Fruit fly (Drosophila melanogaster) whole organism, embryonic: ENCODE results near the gene CG17349.

Source experiments
- ATbp ChIP-seq: fragments of 200-800 bp; sonication (Bioruptor generic); optimal IDR thresholded peaks from 2 replicates; lab custom pipeline; 2017; ENCODE audit warnings: missing biosample characterization, mild to moderate bottlenecking, missing genetic modification characterization, missing genetic modification reagents
- Atf6 ChIP-seq: fragments of 200-800 bp; sonication (Bioruptor generic); IDR thresholded peaks from 2 replicates; pipeline ENCODE4 v1.3.6; 2022; ENCODE audit warnings: missing biosample characterization, missing genetic modification characterization
- CG10321 ChIP-seq: fragments of 200-800 bp; sonication (Bioruptor generic); IDR thresholded peaks from 2 replicates; pipeline ENCODE4 v1.3.6; 2022; ENCODE audit warnings: missing biosample characterization, missing genetic modification characterization
- CG11085 ChIP-seq: fragments of 200-800 bp; sonication (Bioruptor generic); IDR thresholded peaks from 2 replicates; pipeline ENCODE4 v1.3.6; 2022; ENCODE audit warnings: missing biosample characterization, missing genetic modification characterization
- CG11504 ChIP-seq: fragments of 200-800 bp; sonication (Bioruptor generic); optimal IDR thresholded peaks from 3 replicates; lab custom pipeline; 2019; ENCODE audit warnings: missing biosample characterization, mild to moderate bottlenecking, missing genetic modification characterization, moderate library complexity
- CG11723 ChIP-seq: fragments of 200-800 bp; sonication (Bioruptor generic); optimal IDR thresholded peaks from 2 replicates; lab custom pipeline; 2017; ENCODE audit warnings: missing biosample characterization, mild to moderate bottlenecking, missing genetic modification characterization
- CG12391 ChIP-seq: fragments of 200-800 bp; sonication (Bioruptor generic); optimal IDR thresholded peaks from 3 replicates; lab custom pipeline; 2018; ENCODE audit warnings: missing biosample characterization, mild to moderate bottlenecking, missing genetic modification characterization, moderate library complexity
- CG1603 ChIP-seq: fragments of 200-800 bp; sonication (Bioruptor generic); optimal IDR thresholded peaks from 2 replicates; lab custom pipeline; 2019; ENCODE audit warnings: missing biosample characterization, mild to moderate bottlenecking, missing genetic modification characterization, moderate library complexity
- CG1792 ChIP-seq: fragments of 200-800 bp; sonication (Bioruptor generic); optimal IDR thresholded peaks from 2 replicates; lab custom pipeline; 2016; ENCODE audit warnings: missing biosample characterization, missing genetic modification characterization
- CG18764 ChIP-seq: fragments of 200-800 bp; sonication (Bioruptor generic); optimal IDR thresholded peaks from 3 replicates; lab custom pipeline; 2016; ENCODE audit warnings: missing biosample characterization, missing genetic modification characterization
- CG33213 ChIP-seq: fragments of 200-800 bp; sonication (Bioruptor generic); optimal IDR thresholded peaks from 3 replicates; lab custom pipeline; 2016; ENCODE audit warnings: missing biosample characterization, missing genetic modification characterization
- CG34422 ChIP-seq: fragments of 200-800 bp; sonication (Bioruptor generic); IDR thresholded peaks from 3 replicates; pipeline ENCODE4 v1.3.6; 2022; ENCODE audit warnings: missing biosample characterization, missing genetic modification characterization
- CG4424 ChIP-seq: fragments of 200-800 bp; sonication (Bioruptor generic); optimal IDR thresholded peaks from 3 replicates; lab custom pipeline; 2016; ENCODE audit warnings: missing biosample characterization, missing genetic modification characterization
- CG7745 ChIP-seq: fragments of 200-800 bp; sonication (Bioruptor generic); optimal IDR thresholded peaks from 2 replicates; lab custom pipeline; 2018; ENCODE audit warnings: missing biosample characterization, mild to moderate bottlenecking, missing genetic modification characterization, moderate library complexity
- CG7839 ChIP-seq: fragments of 200-800 bp; sonication (Bioruptor generic); optimal IDR thresholded peaks from 3 replicates; lab custom pipeline; 2018; ENCODE audit warnings: missing biosample characterization, mild to moderate bottlenecking, missing genetic modification characterization, moderate library complexity
- CkIIα-i1 ChIP-seq: fragments of 200-800 bp; sonication (Bioruptor generic); IDR thresholded peaks from 2 replicates; pipeline ENCODE4 v1.3.6; 2022; ENCODE audit warnings: missing biosample characterization, missing genetic modification characterization
- D19B ChIP-seq: fragments of 200-800 bp; sonication (Bioruptor generic); optimal IDR thresholded peaks from 2 replicates; lab custom pipeline; 2017; ENCODE audit warnings: missing biosample characterization, mild to moderate bottlenecking, missing genetic modification characterization
- Dad ChIP-seq: fragments of 200-800 bp; sonication (Bioruptor generic); optimal IDR thresholded peaks from 3 replicates; lab custom pipeline; 2016; ENCODE audit warnings: missing biosample characterization, missing genetic modification characterization
- Dp ChIP-seq: fragments of 200-800 bp; sonication (Bioruptor generic); optimal IDR thresholded peaks from 2 replicates; lab custom pipeline; 2018; ENCODE audit warnings: missing biosample characterization, mild to moderate bottlenecking, missing genetic modification characterization, moderate library complexity
- ERR ChIP-seq: fragments of 200-800 bp; sonication (Bioruptor generic); optimal IDR thresholded peaks from 2 replicates; lab custom pipeline; 2016; ENCODE audit warnings: missing biosample characterization, missing genetic modification characterization
- Eip74EF ChIP-seq, 2 experiments: fragments of 200-800 bp in 1 of 2; fragments of >200 bp in 1 of 2; sonication (Bioruptor generic) in 1 of 2; optimal IDR thresholded peaks; 2 replicates each; lab custom pipeline; 2017 to 2019; ENCODE audit warnings: missing biosample characterization in 2 of 2, missing genetic modification characterization in 2 of 2, mild to moderate bottlenecking in 1 of 2, moderate library complexity in 1 of 2
- Fer2 ChIP-seq: fragments of 200-800 bp; sonication (Bioruptor generic); optimal IDR thresholded peaks from 2 replicates; lab custom pipeline; 2018; ENCODE audit warnings: missing biosample characterization, mild to moderate bottlenecking, missing genetic modification characterization, moderate library complexity
- Jarid2 ChIP-seq: fragments of 200-800 bp; sonication (Bioruptor generic); optimal IDR thresholded peaks from 3 replicates; lab custom pipeline; 2017; ENCODE audit warnings: mild to moderate bottlenecking, missing biosample characterization, missing genetic modification reagents, missing genetic modification characterization
- NC2β ChIP-seq: fragments of 200-800 bp; sonication (Bioruptor generic); optimal IDR thresholded peaks from 2 replicates; lab custom pipeline; 2016; ENCODE audit warnings: missing biosample characterization, missing genetic modification characterization
- Sry-β ChIP-seq: fragments of 200-800 bp; sonication (Bioruptor generic); optimal IDR thresholded peaks from 2 replicates; lab custom pipeline; 2018; ENCODE audit warnings: missing biosample characterization, mild to moderate bottlenecking, missing genetic modification characterization, moderate library complexity
- Stat92E ChIP-seq, 3 experiments: fragments of >200 bp in 2 of 3; fragments of 200-800 bp in 1 of 3; sonication (Bioruptor generic) in 1 of 3; optimal IDR thresholded peaks; 2 replicates each; lab custom pipeline; 2017 to 2019; ENCODE audit warnings: missing biosample characterization in 3 of 3, missing genetic modification characterization in 3 of 3, mild to moderate bottlenecking in 1 of 3, moderate library complexity in 1 of 3
- Taf1 ChIP-seq: fragments of 200-800 bp; sonication (Bioruptor generic); IDR thresholded peaks from 2 replicates; pipeline ENCODE4 v1.3.6; 2022; ENCODE audit warnings: missing biosample characterization, missing genetic modification characterization
- Trl ChIP-seq, 3 experiments: fragments of >200 bp in 2 of 3; fragments of 200-800 bp in 1 of 3; sonication (Bioruptor generic) in 1 of 3; optimal IDR thresholded peaks; 2 replicates in 1 of 3; 3 replicates in 2 of 3; lab custom pipeline; 2016 to 2017; ENCODE audit warnings: missing biosample characterization in 1 of 3, missing genetic modification characterization in 1 of 3
- bsh ChIP-seq, 2 experiments: fragments of 200-800 bp; sonication (Bioruptor generic); optimal IDR thresholded peaks; 2 replicates each; lab custom pipeline; 2017 to 2018; ENCODE audit warnings: mild to moderate bottlenecking in 2 of 2, missing biosample characterization in 2 of 2, missing genetic modification characterization in 2 of 2, moderate library complexity in 1 of 2
- cato ChIP-seq: fragments of 200-800 bp; sonication (Bioruptor generic); optimal IDR thresholded peaks from 2 replicates; lab custom pipeline; 2016; ENCODE audit warnings: missing biosample characterization, missing genetic modification characterization, borderline replicate concordance
- dati ChIP-seq: fragments of 200-800 bp; sonication (Bioruptor generic); IDR thresholded peaks from 2 replicates; pipeline ENCODE4 v1.3.6; 2022; ENCODE audit warnings: missing biosample characterization, missing genetic modification characterization
- jumu ChIP-seq: fragments of 200-800 bp; sonication (Bioruptor generic); optimal IDR thresholded peaks from 3 replicates; lab custom pipeline; 2016; ENCODE audit warnings: missing biosample characterization, missing genetic modification characterization
- lilli ChIP-seq: fragments of 200-800 bp; sonication (Bioruptor generic); optimal IDR thresholded peaks from 3 replicates; lab custom pipeline; 2016; ENCODE audit warnings: missing biosample characterization, missing genetic modification characterization
- lola ChIP-seq, 3 experiments: fragments of >200 bp in 2 of 3; fragments of 200-800 bp in 1 of 3; sonication (Bioruptor generic) in 1 of 3; optimal IDR thresholded peaks; 2 replicates each; lab custom pipeline; 2017 to 2019; ENCODE audit warnings: missing biosample characterization in 3 of 3, missing genetic modification characterization in 3 of 3, mild to moderate bottlenecking in 1 of 3, moderate library complexity in 1 of 3
- nerfin-2 ChIP-seq: fragments of 200-800 bp; sonication (Bioruptor generic); IDR thresholded peaks from 2 replicates; pipeline ENCODE4 v1.3.6; 2022; ENCODE audit warnings: missing biosample characterization, missing genetic modification characterization; ENCODE audit not compliant: partially characterized antibody
- peb ChIP-seq: fragments of 200-800 bp; sonication (Bioruptor generic); IDR thresholded peaks from 2 replicates; pipeline ENCODE4 v1.3.6; 2022; ENCODE audit warnings: missing biosample characterization, missing genetic modification characterization
- pfk ChIP-seq: fragments of 200-800 bp; sonication (Bioruptor generic); optimal IDR thresholded peaks from 2 replicates; lab custom pipeline; 2018; ENCODE audit warnings: missing biosample characterization, mild to moderate bottlenecking, missing genetic modification characterization, moderate library complexity
- phol ChIP-seq: fragments of 200-800 bp; sonication (Bioruptor generic); optimal IDR thresholded peaks from 3 replicates; lab custom pipeline; 2018; ENCODE audit warnings: missing biosample characterization, mild to moderate bottlenecking, missing genetic modification characterization, moderate library complexity
- pum ChIP-seq: fragments of 200-800 bp; sonication (Bioruptor generic); optimal IDR thresholded peaks from 2 replicates; lab custom pipeline; 2016; ENCODE audit warnings: missing biosample characterization, missing genetic modification characterization
- pzg ChIP-seq: fragments of 200-800 bp; sonication (Bioruptor generic); optimal IDR thresholded peaks from 3 replicates; lab custom pipeline; 2018; ENCODE audit warnings: missing biosample characterization, mild to moderate bottlenecking, missing genetic modification characterization, moderate library complexity
- ro ChIP-seq: fragments of 200-800 bp; sonication (Bioruptor generic); IDR thresholded peaks from 2 replicates; pipeline ENCODE4 v1.3.6; 2022; ENCODE audit warnings: missing biosample characterization, missing genetic modification characterization
- sens ChIP-seq: fragments of 200-800 bp; sonication (Bioruptor generic); peaks from one replicate; lab custom pipeline; 2016; ENCODE audit warnings: missing biosample characterization, missing genetic modification characterization
- seq ChIP-seq: fragments of 200-800 bp; sonication (Bioruptor generic); IDR thresholded peaks from 2 replicates; pipeline ENCODE4 v1.3.6; 2022; ENCODE audit warnings: missing biosample characterization, missing genetic modification characterization
- ssp ChIP-seq: fragments of 200-800 bp; sonication (Bioruptor generic); IDR thresholded peaks from 2 replicates; pipeline ENCODE4 v1.3.6; 2022; ENCODE audit warnings: missing biosample characterization, missing genetic modification characterization
- trem ChIP-seq: fragments of 200-800 bp; optimal IDR thresholded peaks from 3 replicates; lab custom pipeline; 2019; ENCODE audit warnings: missing biosample characterization, mild to moderate bottlenecking, missing genetic modification characterization, moderate library complexity
- twi ChIP-seq: fragments of 200-800 bp; optimal IDR thresholded peaks from 2 replicates; lab custom pipeline; 2019; ENCODE audit warnings: missing biosample characterization, mild to moderate bottlenecking, missing genetic modification characterization, moderate library complexity
- tx ChIP-seq: fragments of 200-800 bp; sonication (Bioruptor generic); optimal IDR thresholded peaks from 2 replicates; lab custom pipeline; 2016; ENCODE audit warnings: missing biosample characterization, missing genetic modification characterization

CG17349 gene

dm6 chr2L:19377129-19378083 lies 7.2 kb downstream of the CG17349 start (continued):
- TF ChIP-seq CG11085 (GFP tag; lab: Robert Waterston, UW) (no peak), CG7745 (tag; lab: Kevin White, UChicago) (no peak), dati (GFP tag; lab: Robert Waterston, UW) (no peak), NC2β (GFP tag; lab: Kevin White, UChicago) (no peak), ssp (GFP tag; lab: Robert Waterston, UW) (no peak), phol (tag; lab: Kevin White, UChicago) (peak; percentile 71), nerfin-2 (no peak), ATbp (GFP tag; lab: Kevin White, UChicago) (no peak), CG34422 (GFP tag; lab: Robert Waterston, UW) (peak; percentile 74; the same call in 1 of the 3 replicates), pzg (GFP tag; lab: Kevin White, UChicago) (no peak), Sry-β (GFP tag; lab: Kevin White, UChicago) (no peak), pum (GFP tag; lab: Kevin White, UChicago) (no peak), CG11504 (peak; percentile 53), D19B (GFP tag; lab: Kevin White, UChicago) (no peak), Dad (GFP tag; lab: Kevin White, UChicago) (no peak), CG12391 (peak; percentile 66), twi (tag; lab: Kevin White, UChicago) (peak; percentile 27), Trl (optimal IDR thresholded peaks at IDR 0.05; lab: Kevin White, UChicago) (no peak), Trl (GFP tag; optimal IDR thresholded peaks at IDR 0.05; lab: Kevin White, UChicago) (peak; percentile 1), cato (no peak), ro (GFP tag; lab: Robert Waterston, UW) (no peak), peb (GFP tag; lab: Robert Waterston, UW) (no peak), Jarid2 (no peak), Atf6 (GFP tag; lab: Robert Waterston, UW) (no peak), trem (tag; lab: Kevin White, UChicago) (peak; percentile 49), CG11723 (GFP tag; lab: Kevin White, UChicago) (no peak), pfk (GFP tag; lab: Kevin White, UChicago) (no peak), Fer2 (tag; lab: Kevin White, UChicago) (no peak), jumu (GFP tag; lab: Kevin White, UChicago) (peak; percentile 27), CG1603 (tag; lab: Kevin White, UChicago) (peak; percentile 61), ERR (GFP tag; lab: Kevin White, UChicago) (no peak), CG33213 (GFP tag; lab: Kevin White, UChicago) (no peak), lola (GFP tag; optimal IDR thresholded peaks at IDR 0.05; lab: Kevin White, UChicago) (peak in 1 of 3 experiments; percentile 68), CG1792 (peak; percentile 5), Eip74EF (GFP tag; optimal IDR thresholded peaks at IDR 0.05; lab: Kevin White, UChicago) (no peak), sens (GFP tag; lab: Kevin White, UChicago) (peak; percentile 90), tx (GFP tag; lab: Kevin White, UChicago) (no peak), Stat92E (GFP tag; optimal IDR thresholded peaks at IDR 0.05; lab: Kevin White, UChicago) (no peak), CkIIα-i1 (GFP tag; lab: Robert Waterston, UW) (no peak), bsh (GFP tag; optimal IDR thresholded peaks at IDR 0.05; lab: Kevin White, UChicago) (peak in 1 of 2 experiments; percentile 69), Taf1 (GFP tag; lab: Robert Waterston, UW) (no peak), lilli (GFP tag; lab: Kevin White, UChicago) (peak; percentile 17), Dp (GFP tag; lab: Kevin White, UChicago) (no peak), CG10321 (GFP tag; lab: Robert Waterston, UW) (no peak), seq (0 out of 2 replicates have a peak, but pooled peaks have one; percentile 24), CG18764 (peak; percentile 22), CG7839 (tag; lab: Kevin White, UChicago) (peak; percentile 59), CG4424 (GFP tag; lab: Kevin White, UChicago) (peak; percentile 56)
